Worm (Caenorhabditis elegans) whole organism, young adult: ENCODE data around the gene dcap-1.

Source experiments
- C17E4.6 ChIP-seq: fragments of 200-800 bp; sonication (Bioruptor generic); IDR thresholded peaks from 2 replicates; pipeline ENCODE4 v1.3.6; 2022; ENCODE audit warnings: missing genetic modification reagents, missing genetic modification characterization, missing compliant biosample characterization
- F10E7.11 ChIP-seq: sonication (generic microtip); optimal IDR thresholded peaks from 2 replicates; lab custom pipeline; 2017; ENCODE audit warnings: mild to moderate bottlenecking, missing genetic modification characterization, moderate library complexity, missing compliant biosample characterization
- F33H1.4 ChIP-seq: fragments of 200-800 bp; sonication (Bioruptor generic); IDR thresholded peaks from 2 replicates; pipeline ENCODE4 v1.3.6; 2022; ENCODE audit warnings: missing genetic modification reagents, missing genetic modification characterization, missing compliant biosample characterization
- F57A8.1 ChIP-seq: fragments of 200-800 bp; sonication (Bioruptor generic); optimal IDR thresholded peaks from 2 replicates; lab custom pipeline; 2018; ENCODE audit warnings: mild to moderate bottlenecking, missing genetic modification characterization, moderate library complexity, missing compliant biosample characterization
- K11D2.4 ChIP-seq: fragments of 200-800 bp; sonication (Bioruptor generic); IDR thresholded peaks from 2 replicates; pipeline ENCODE4 v1.3.6; 2022; ENCODE audit warnings: missing genetic modification reagents, missing genetic modification characterization, missing compliant biosample characterization
- K12H6.12 ChIP-seq: fragments of 200-800 bp; sonication (Bioruptor generic); optimal IDR thresholded peaks from 2 replicates; lab custom pipeline; 2018; ENCODE audit warnings: mild to moderate bottlenecking, missing genetic modification characterization, missing compliant biosample characterization
- Y67H2A.10 ChIP-seq: fragments of 200-800 bp; sonication (Bioruptor generic); conservative IDR thresholded peaks from 2 replicates; pipeline ENCODE4 v1.3.6; 2022; ENCODE audit warnings: missing genetic modification reagents, missing genetic modification characterization, missing compliant biosample characterization
- Y79H2A.3 ChIP-seq: fragments of 200-800 bp; sonication (Bioruptor generic); conservative IDR thresholded peaks from 2 replicates; pipeline ENCODE4 v1.3.6; 2022; ENCODE audit warnings: missing genetic modification reagents, missing genetic modification characterization, missing compliant biosample characterization
- Y95B8A.8 ChIP-seq: fragments of 200-800 bp; sonication (Bioruptor generic); IDR thresholded peaks from 2 replicates; pipeline ENCODE4 v1.3.6; 2022; ENCODE audit warnings: missing genetic modification reagents, missing genetic modification characterization, missing compliant biosample characterization
- ZK185.1 ChIP-seq: sonication (generic microtip); optimal IDR thresholded peaks from 2 replicates; lab custom pipeline; 2016; ENCODE audit warnings: mild to moderate bottlenecking, missing genetic modification characterization, missing compliant biosample characterization; ENCODE audit not compliant: poor library complexity, severe bottlenecking
- ama-1 ChIP-seq, 3 experiments: fragments of 150-350 bp in 1 of 3; sonication (generic microtip) in 2 of 3; optimal IDR thresholded peaks; 2 replicates each; lab custom pipeline; 2014 to 2018; ENCODE audit warnings: missing biosample characterization in 2 of 3, missing genetic modification characterization in 2 of 3, missing genetic modification reagents in 2 of 3
- athp-1 ChIP-seq: sonication (generic microtip); optimal IDR thresholded peaks from 2 replicates; lab custom pipeline; 2017; ENCODE audit warnings: mild to moderate bottlenecking, missing genetic modification characterization, missing compliant biosample characterization
- attf-3 ChIP-seq: fragments of 200-800 bp; sonication (Bioruptor generic); conservative IDR thresholded peaks from 2 replicates; pipeline ENCODE4 v1.3.6; 2022; ENCODE audit warnings: missing genetic modification reagents, missing genetic modification characterization, missing compliant biosample characterization
- attf-6 ChIP-seq: fragments of 200-800 bp; sonication (Bioruptor generic); IDR thresholded peaks from 2 replicates; pipeline ENCODE4 v1.3.6; 2022; ENCODE audit warnings: missing genetic modification reagents, missing genetic modification characterization, missing compliant biosample characterization
- bed-1 ChIP-seq: fragments of 200-800 bp; sonication (Bioruptor generic); IDR thresholded peaks from 2 replicates; pipeline ENCODE4 v1.3.6; 2022; ENCODE audit warnings: missing genetic modification reagents, missing genetic modification characterization, missing compliant biosample characterization
- cebp-1 ChIP-seq, 2 experiments: fragments of 200-800 bp in 1 of 2; sonication (Bioruptor generic) in 1 of 2; sonication (generic microtip) in 1 of 2; IDR thresholded peaks in 1 of 2; optimal IDR thresholded peaks in 1 of 2; 2 replicates each; pipeline versions ENCODE4 v1.3.6 to Lab custom; 2017 to 2022; ENCODE audit warnings: missing compliant biosample characterization in 2 of 2, missing genetic modification characterization in 2 of 2, mild to moderate bottlenecking in 1 of 2, missing genetic modification reagents in 1 of 2, moderate library complexity in 1 of 2
- ceh-58 ChIP-seq: fragments of 200-800 bp; sonication (Bioruptor generic); IDR thresholded peaks from 2 replicates; pipeline ENCODE4 v1.3.6; 2022; ENCODE audit warnings: missing genetic modification characterization, missing compliant biosample characterization
- ceh-79 ChIP-seq: sonication (generic microtip); optimal IDR thresholded peaks from 2 replicates; lab custom pipeline; 2017; ENCODE audit warnings: mild to moderate bottlenecking, missing genetic modification characterization, missing compliant biosample characterization
- chd-7 ChIP-seq: sonication (generic microtip); optimal IDR thresholded peaks from 2 replicates; lab custom pipeline; 2016; ENCODE audit warnings: mild to moderate bottlenecking, missing genetic modification characterization, moderate library complexity, missing compliant biosample characterization
- egl-44 ChIP-seq: fragments of 200-800 bp; sonication (Bioruptor generic); IDR thresholded peaks from 2 replicates; pipeline ENCODE4 v1.3.6; 2022; ENCODE audit warnings: missing genetic modification reagents, missing genetic modification characterization, missing compliant biosample characterization
- fkh-3 ChIP-seq: sonication (generic microtip); optimal IDR thresholded peaks from 2 replicates; lab custom pipeline; 2016; ENCODE audit warnings: mild to moderate bottlenecking, missing genetic modification characterization, missing compliant biosample characterization
- him-1 ChIP-seq: sonication (generic microtip); optimal IDR thresholded peaks from 2 replicates; lab custom pipeline; 2016; ENCODE audit warnings: missing genotype, missing genetic modification reagents, missing genetic modification characterization, missing compliant biosample characterization
- hlh-12 ChIP-seq: sonication (generic microtip); optimal IDR thresholded peaks from 2 replicates; lab custom pipeline; 2016; ENCODE audit warnings: missing genetic modification characterization, missing compliant biosample characterization
- hlh-26 ChIP-seq: fragments of 200-800 bp; sonication (Bioruptor generic); conservative IDR thresholded peaks from 2 replicates; pipeline ENCODE4 v1.3.6; 2022; ENCODE audit warnings: missing genetic modification reagents, missing genetic modification characterization, missing compliant biosample characterization
- lag-1 ChIP-seq: fragments of 200-800 bp; sonication (Bioruptor generic); IDR thresholded peaks from 2 replicates; pipeline ENCODE4 v1.3.6; 2022; ENCODE audit warnings: missing genetic modification reagents, missing genetic modification characterization, missing compliant biosample characterization
- lin-35 ChIP-seq, 3 experiments: fragments of 150-350 bp in 2 of 3; sonication (generic microtip) in 1 of 3; optimal IDR thresholded peaks; 2 replicates each; lab custom pipeline; 2014 to 2018; ENCODE audit warnings: missing biosample characterization in 3 of 3, missing genetic modification characterization in 3 of 3, missing genetic modification reagents in 3 of 3
- lin-40 ChIP-seq: sonication (generic microtip); optimal IDR thresholded peaks from 2 replicates; lab custom pipeline; 2016; ENCODE audit warnings: missing genetic modification characterization, mild to moderate bottlenecking, missing compliant biosample characterization, missing genotype, missing genetic modification reagents
- madf-8 ChIP-seq: fragments of 200-800 bp; sonication (Bioruptor generic); conservative IDR thresholded peaks from 2 replicates; pipeline ENCODE4 v1.3.6; 2022; ENCODE audit warnings: missing genetic modification reagents, missing genetic modification characterization, missing compliant biosample characterization
- mel-28 ChIP-seq: sonication (generic microtip); optimal IDR thresholded peaks from 2 replicates; lab custom pipeline; 2016; ENCODE audit warnings: borderline replicate concordance, mild to moderate bottlenecking, missing genetic modification characterization, missing compliant biosample characterization
- mes-4 ChIP-seq: sonication (generic microtip); optimal IDR thresholded peaks from 2 replicates; lab custom pipeline; 2016; ENCODE audit warnings: missing genotype, missing genetic modification characterization, missing compliant biosample characterization
- mxl-1 ChIP-seq: sonication (generic microtip); optimal IDR thresholded peaks from 2 replicates; lab custom pipeline; 2016; ENCODE audit warnings: missing genetic modification characterization, missing compliant biosample characterization
- nhr-120 ChIP-seq: fragments of 200-800 bp; sonication (Bioruptor generic); IDR thresholded peaks from 2 replicates; pipeline ENCODE4 v1.3.6; 2022; ENCODE audit warnings: missing genetic modification characterization, missing compliant biosample characterization
- nhr-179 ChIP-seq: sonication (generic microtip); optimal IDR thresholded peaks from 2 replicates; lab custom pipeline; 2016; ENCODE audit warnings: mild to moderate bottlenecking, missing genetic modification characterization, missing compliant biosample characterization
- nhr-80 ChIP-seq: sonication (generic microtip); optimal IDR thresholded peaks from 2 replicates; lab custom pipeline; 2016; ENCODE audit warnings: missing genetic modification characterization, missing compliant biosample characterization
- nhr-90 ChIP-seq: sonication (generic microtip); optimal IDR thresholded peaks from 2 replicates; lab custom pipeline; 2016; ENCODE audit warnings: missing genotype, mild to moderate bottlenecking, missing genetic modification characterization, missing compliant biosample characterization
- pbrm-1 ChIP-seq: fragments of 200-800 bp; sonication (Bioruptor generic); IDR thresholded peaks from 2 replicates; pipeline ENCODE4 v1.3.6; 2022; ENCODE audit warnings: missing genetic modification reagents, missing genetic modification characterization, missing compliant biosample characterization
- rcor-1 ChIP-seq: fragments of 200-800 bp; sonication (Bioruptor generic); IDR thresholded peaks from 2 replicates; pipeline ENCODE4 v1.3.6; 2022; ENCODE audit warnings: missing genetic modification reagents, missing genetic modification characterization, missing compliant biosample characterization
- repo-1 ChIP-seq: sonication (generic microtip); optimal IDR thresholded peaks from 2 replicates; lab custom pipeline; 2017; ENCODE audit warnings: mild to moderate bottlenecking, missing genetic modification characterization, missing compliant biosample characterization
- snpc-3.4 ChIP-seq: sonication (generic microtip); optimal IDR thresholded peaks from 2 replicates; lab custom pipeline; 2017; ENCODE audit warnings: missing genetic modification characterization, mild to moderate bottlenecking, missing compliant biosample characterization, antibody characterized with exemption, moderate library complexity, missing genotype, missing genetic modification reagents
- snpc-4 ChIP-seq, 5 experiments: fragments of 150-350 bp in 1 of 5; sonication (generic microtip) in 4 of 5; optimal IDR thresholded peaks; 2 replicates each; lab custom pipeline; 2014 to 2018; ENCODE audit warnings: missing genetic modification characterization in 5 of 5, missing biosample characterization in 3 of 5, antibody characterized with exemption in 2 of 5, mild to moderate bottlenecking in 2 of 5, missing compliant biosample characterization in 2 of 5, missing genotype in 2 of 5, moderate library complexity in 2 of 5, missing genetic modification reagents in 1 of 5
- zim-3 ChIP-seq: sonication (generic microtip); optimal IDR thresholded peaks from 2 replicates; lab custom pipeline; 2017; ENCODE audit warnings: mild to moderate bottlenecking, missing genetic modification characterization, moderate library complexity, missing compliant biosample characterization
- ztf-18 ChIP-seq: sonication (generic microtip); optimal IDR thresholded peaks from 2 replicates; lab custom pipeline; 2016; ENCODE audit warnings: missing genotype, mild to moderate bottlenecking, missing genetic modification characterization, missing compliant biosample characterization
- ztf-22 ChIP-seq: fragments of 200-800 bp; sonication (Bioruptor generic); optimal IDR thresholded peaks from 2 replicates; lab custom pipeline; 2018; ENCODE audit warnings: mild to moderate bottlenecking, missing genetic modification characterization, moderate library complexity, missing compliant biosample characterization
- ztf-26 ChIP-seq: sonication (generic microtip); optimal IDR thresholded peaks from 2 replicates; lab custom pipeline; 2017; ENCODE audit warnings: missing genetic modification characterization, missing compliant biosample characterization
- ztf-3 ChIP-seq: fragments of 200-800 bp; sonication (Bioruptor generic); optimal IDR thresholded peaks from 2 replicates; lab custom pipeline; 2018; ENCODE audit warnings: mild to moderate bottlenecking, missing genetic modification characterization, missing compliant biosample characterization

Gene dcap-1

DNA sequence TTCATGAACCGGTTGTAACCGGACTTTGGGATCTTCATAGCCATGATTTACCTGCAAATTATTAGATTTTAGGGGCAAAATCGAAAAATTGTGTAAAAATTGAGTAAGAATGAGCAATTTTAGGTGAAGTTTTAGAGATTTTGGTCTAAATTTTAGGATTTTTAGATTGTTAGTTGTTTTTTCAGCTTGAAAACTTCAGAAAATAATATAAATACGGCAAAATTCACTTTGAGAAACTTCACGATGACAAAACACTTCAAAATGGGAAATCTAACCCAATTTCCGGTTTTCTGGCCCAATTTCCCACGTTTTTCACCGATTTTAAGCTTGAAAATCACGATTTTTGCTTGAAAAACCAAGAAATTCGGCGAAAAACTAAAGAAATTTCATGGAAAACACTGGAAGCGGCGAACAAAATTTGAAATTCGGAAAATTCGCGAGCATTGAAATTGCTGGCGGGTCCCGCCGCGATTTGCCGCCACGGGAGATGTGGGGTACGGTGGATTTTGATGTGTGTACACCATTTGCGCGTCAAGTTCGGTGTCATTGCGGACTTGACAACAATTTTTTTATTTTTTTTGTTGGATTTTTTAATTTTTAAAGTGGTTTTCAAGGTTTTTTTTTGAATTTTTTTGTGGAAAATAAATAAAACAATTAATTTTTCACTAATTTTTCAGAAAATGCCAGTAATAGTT is 39.4 kb upstream of the dcap-1 start, which contains the start of the genes cct-8 and Y55F3AR.2 (continued):
- TF ChIP-seq hlh-26 (GFP tag; lab: Robert Waterston, UW) (no peak), K12H6.12 (tag; lab: Kevin White, UChicago) (peak; percentile 92), nhr-179 (tag; lab: Kevin White, UChicago) (no peak), zim-3 (tag; lab: Kevin White, UChicago) (peak; percentile 82), repo-1 (peak; percentile 99), pbrm-1 (GFP tag; lab: Robert Waterston, UW) (peak; percentile 99), madf-8 (GFP tag; lab: Robert Waterston, UW) (peak; percentile 89), ztf-3 (GFP tag; lab: Kevin White, UChicago) (peak; percentile 87), mes-4 (peak; percentile 35), Y95B8A.8 (GFP tag; lab: Robert Waterston, UW) (peak; percentile 97), lin-40 (tag; lab: Kevin White, UChicago) (peak; percentile 98), hlh-12 (tag; lab: Kevin White, UChicago) (no peak), lag-1 (GFP tag; lab: Robert Waterston, UW) (0 out of 2 replicates have a peak, but pooled peaks have one; percentile 74), Y79H2A.3 (peak; percentile 82), athp-1 (peak; percentile 99), Y67H2A.10 (peak; percentile 95), ama-1 (optimal IDR thresholded peaks at IDR 0.05; lab: Kevin White, UChicago) (no peak), ama-1 (GFP tag; optimal IDR thresholded peaks at IDR 0.05; lab: Kevin White, UChicago) (peak in 1 of 2 experiments; percentile 44), ZK185.1 (tag; lab: Kevin White, UChicago) (peak; percentile 97), bed-1 (GFP tag; lab: Robert Waterston, UW) (0 out of 2 replicates have a peak, but pooled peaks have one; percentile 77), F33H1.4 (GFP tag; lab: Robert Waterston, UW) (peak; percentile 100), mxl-1 (tag; lab: Kevin White, UChicago) (peak; percentile 19), fkh-3 (tag; lab: Kevin White, UChicago) (peak; percentile 79), ztf-22 (peak; percentile 60), egl-44 (peak; percentile 74; the same call in 1 of the 2 replicates), snpc-4 (GFP tag; optimal IDR thresholded peaks at IDR 0.05; lab: Kevin White, UChicago) (peak; percentile 71), snpc-4 (tag; optimal IDR thresholded peaks at IDR 0.05; lab: Kevin White, UChicago) (peak; percentile 69 to 87 (median 78)), mel-28 (tag; lab: Kevin White, UChicago) (peak; percentile 91), snpc-3.4 (peak; percentile 96), nhr-120 (GFP tag; lab: Robert Waterston, UW) (0 out of 2 replicates have a peak, but pooled peaks have one; percentile 66), ceh-58 (GFP tag; lab: Robert Waterston, UW) (no peak), K11D2.4 (GFP tag; lab: Robert Waterston, UW) (peak; percentile 99), rcor-1 (peak; percentile 97), him-1 (tag; lab: Kevin White, UChicago) (peak; percentile 66), chd-7 (peak; percentile 95), attf-6 (GFP tag; lab: Robert Waterston, UW) (peak; percentile 91), cebp-1 (GFP tag; IDR thresholded peaks at IDR 0.05; lab: Robert Waterston, UW) (peak; percentile 91), cebp-1 (tag; optimal IDR thresholded peaks at IDR 0.05; lab: Kevin White, UChicago) (peak; percentile 97), ztf-18 (tag; lab: Kevin White, UChicago) (peak; percentile 61), C17E4.6 (GFP tag; lab: Robert Waterston, UW) (peak; percentile 97), lin-35 (GFP tag; optimal IDR thresholded peaks at IDR 0.05; lab: Kevin White, UChicago) (peak; percentile 59 to 97 (median 88)), nhr-90 (tag; lab: Kevin White, UChicago) (peak; percentile 49), ceh-79 (tag; lab: Kevin White, UChicago) (peak; percentile 80), ztf-26 (tag; lab: Kevin White, UChicago) (peak; percentile 98), F57A8.1 (GFP tag; lab: Kevin White, UChicago) (no peak), attf-3 (peak; percentile 95), F10E7.11 (tag; lab: Kevin White, UChicago) (peak; percentile 94), nhr-80 (peak; percentile 29)
